Worm (Caenorhabditis elegans) whole organism, L1 larva: ENCODE data around the gene srab-26.
A peak's percentile ranks its signal among the peaks of the same experiment; 100 is the strongest.

Experiments used
- aly-2 ChIP-seq: fragments of 150-350 bp; optimal IDR thresholded peaks from 2 replicates; lab custom pipeline; 2014; ENCODE audit warnings: missing biosample characterization, missing genetic modification characterization
- elt-2 ChIP-seq: sonication (generic microtip); optimal IDR thresholded peaks from 2 replicates; lab custom pipeline; 2016; ENCODE audit warnings: missing genetic modification characterization, mild to moderate bottlenecking, inconsistent platforms, missing compliant biosample characterization, missing genetic modification reagents
- elt-3 ChIP-seq, 6 experiments: fragments of 150-350 bp in 1 of 6; sonication (generic microtip); optimal IDR thresholded peaks; 2 replicates each; lab custom pipeline; 2017 to 2018; ENCODE audit warnings: missing biosample characterization in 6 of 6, missing genetic modification characterization in 6 of 6, inconsistent platforms in 1 of 6
- lin-35 ChIP-seq, 2 experiments: fragments of 150-350 bp; optimal IDR thresholded peaks; 2 replicates each; lab custom pipeline; 2014; ENCODE audit warnings: missing biosample characterization in 2 of 2, missing genetic modification characterization in 2 of 2, missing genetic modification reagents in 2 of 2
- nhr-11 ChIP-seq: fragments of 150-350 bp; optimal IDR thresholded peaks from 2 replicates; lab custom pipeline; 2014; ENCODE audit warnings: missing biosample characterization, missing genetic modification characterization
- nhr-77 ChIP-seq: fragments of 150-350 bp; optimal IDR thresholded peaks from 2 replicates; lab custom pipeline; 2014; ENCODE audit warnings: missing biosample characterization, missing genetic modification characterization
- nhr-84 ChIP-seq: sonication (generic microtip); optimal IDR thresholded peaks from 2 replicates; lab custom pipeline; 2017; ENCODE audit warnings: missing biosample characterization, missing genetic modification characterization
- ztf-11 ChIP-seq, 2 experiments: sonication (generic microtip); optimal IDR thresholded peaks; 2 replicates each; lab custom pipeline; 2016 to 2017; ENCODE audit warnings: missing genetic modification characterization in 2 of 2, missing biosample characterization in 1 of 2, missing compliant biosample characterization in 1 of 2

DNA sequence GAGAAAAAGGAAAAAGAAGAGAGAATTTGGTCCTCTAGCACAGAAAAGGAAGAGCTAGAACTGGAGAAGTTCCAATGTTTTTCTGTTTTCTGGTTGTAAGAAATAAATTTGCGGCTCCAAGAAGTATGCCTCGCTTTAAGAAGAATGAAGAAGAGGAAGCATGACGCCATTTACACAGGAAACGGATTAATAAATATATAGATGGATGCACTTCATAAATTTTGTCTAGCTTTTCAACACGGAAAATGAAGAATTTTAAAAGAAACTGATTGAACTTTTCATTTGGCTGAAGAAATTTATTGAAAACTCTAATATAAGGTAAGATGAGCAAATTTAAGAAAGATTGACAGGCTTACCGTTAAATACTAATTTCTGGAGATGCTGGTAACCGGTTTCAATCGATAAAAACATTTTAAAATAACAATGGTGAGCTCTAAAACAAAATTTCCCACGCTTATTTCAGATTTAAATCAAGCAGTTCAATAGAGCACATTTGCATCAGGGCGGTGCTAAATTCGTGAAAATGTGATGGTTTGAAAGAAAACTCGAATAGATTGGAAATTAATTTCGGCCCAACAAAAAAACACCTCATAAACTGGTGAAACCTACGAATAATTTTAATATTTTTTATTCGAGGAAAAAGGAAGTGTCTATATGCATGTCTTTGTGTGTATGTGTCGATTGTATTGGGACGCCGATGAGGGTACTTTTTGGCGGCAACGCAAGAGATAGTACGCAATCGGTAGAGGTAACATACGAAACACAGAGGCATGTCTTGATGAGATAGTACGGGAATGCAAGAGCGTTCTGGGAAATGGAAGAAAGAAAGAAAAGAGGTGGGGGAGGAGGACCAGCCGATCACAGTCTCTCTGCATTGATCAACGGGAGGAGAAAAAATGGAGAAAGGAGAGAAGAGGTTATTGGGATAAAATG lies 23.1 kb downstream of the srab-26 start:
- TF ChIP-seq nhr-84 (tag; lab: Kevin White, UChicago) (no peak), ztf-11 (tag; optimal IDR thresholded peaks at IDR 0.05; lab: Kevin White, UChicago) (no peak), nhr-77 (tag; lab: Kevin White, UChicago) (no peak), elt-2 (tag; lab: Kevin White, UChicago) (no peak), aly-2 (tag; lab: Kevin White, UChicago) (no peak), lin-35 (GFP tag; optimal IDR thresholded peaks at IDR 0.05; lab: Kevin White, UChicago) (peak; percentile 11 to 51), nhr-11 (tag; lab: Kevin White, UChicago) (no peak), elt-3 (tag; optimal IDR thresholded peaks at IDR 0.05; lab: Kevin White, UChicago) (peak in 1 of 6 experiments; percentile 25)
